Worm (Caenorhabditis elegans) whole organism, L4 larva: ENCODE data around the gene F52G3.5.
A peak's percentile ranks its signal among the peaks of the same experiment; 100 is the strongest.

Source experiments
- D1046.2 ChIP-seq: fragments of 200-800 bp; sonication (Bioruptor generic); IDR thresholded peaks from 2 replicates; pipeline ENCODE4 v1.3.6; 2022; ENCODE audit warnings: missing genetic modification characterization, missing compliant biosample characterization
- F10B5.3 ChIP-seq: sonication (generic microtip); optimal IDR thresholded peaks from 2 replicates; lab custom pipeline; 2016; ENCODE audit warnings: mild to moderate bottlenecking, missing genetic modification characterization, missing compliant biosample characterization
- F49E8.2 ChIP-seq: sonication (generic microtip); optimal IDR thresholded peaks from 2 replicates; lab custom pipeline; 2016; ENCODE audit warnings: missing compliant biosample characterization, mild to moderate bottlenecking, missing genetic modification characterization, borderline replicate concordance
- R02D3.7 ChIP-seq: fragments of 150-350 bp; sonication (generic microtip); optimal IDR thresholded peaks from 3 replicates; lab custom pipeline; 2014; ENCODE audit warnings: missing biosample characterization, missing genetic modification characterization
- T20F7.1 ChIP-seq: fragments of 200-800 bp; sonication (Bioruptor generic); optimal IDR thresholded peaks from 2 replicates; lab custom pipeline; 2018; ENCODE audit warnings: mild to moderate bottlenecking, missing genetic modification characterization, missing compliant biosample characterization
- T26A8.4 ChIP-seq: fragments of 200-800 bp; sonication (Bioruptor generic); IDR thresholded peaks from 2 replicates; pipeline ENCODE4 v1.3.6; 2022; ENCODE audit warnings: missing genetic modification characterization, missing compliant biosample characterization
- Y105C5A.15 ChIP-seq: fragments of 200-800 bp; sonication (Bioruptor generic); IDR thresholded peaks from 2 replicates; pipeline ENCODE4 v1.3.6; 2022; ENCODE audit warnings: missing genetic modification characterization, missing compliant biosample characterization
- Y48G9A.11 ChIP-seq: fragments of 200-800 bp; sonication (Bioruptor generic); IDR thresholded peaks from 2 replicates; pipeline ENCODE4 v1.3.6; 2022; ENCODE audit warnings: missing genetic modification reagents, missing genetic modification characterization, missing compliant biosample characterization
- Y5F2A.4 ChIP-seq: fragments of 200-800 bp; sonication (Bioruptor generic); optimal IDR thresholded peaks from 2 replicates; lab custom pipeline; 2018; ENCODE audit warnings: mild to moderate bottlenecking, missing genetic modification characterization, missing compliant biosample characterization
- Y75B8A.6 ChIP-seq: fragments of 200-800 bp; sonication (Bioruptor generic); IDR thresholded peaks from 2 replicates; pipeline ENCODE4 v1.3.6; 2022; ENCODE audit warnings: missing genetic modification reagents, missing genetic modification characterization, missing compliant biosample characterization
- ZK546.5 ChIP-seq, 2 experiments: sonication (generic microtip); optimal IDR thresholded peaks; 2 replicates each; lab custom pipeline; 2017; ENCODE audit warnings: missing biosample characterization in 2 of 2, missing genetic modification characterization in 2 of 2
- aha-1 ChIP-seq: fragments of 150-350 bp; peaks from one replicate; lab custom pipeline; 2014; ENCODE audit warnings: missing biosample characterization, missing genetic modification characterization
- aly-2 ChIP-seq: sonication (generic microtip); optimal IDR thresholded peaks from 2 replicates; lab custom pipeline; 2018; ENCODE audit warnings: missing biosample characterization, missing genetic modification characterization
- ceh-28 ChIP-seq: fragments of 150-350 bp; optimal IDR thresholded peaks from 2 replicates; lab custom pipeline; 2014; ENCODE audit warnings: missing biosample characterization, missing genetic modification reagents, missing genetic modification characterization
- ceh-32 ChIP-seq: sonication (generic microtip); optimal IDR thresholded peaks from 2 replicates; lab custom pipeline; 2016; ENCODE audit warnings: mild to moderate bottlenecking, missing genetic modification characterization, missing compliant biosample characterization; ENCODE audit not compliant: poor library complexity
- ceh-44 ChIP-seq: fragments of 200-800 bp; sonication (Bioruptor generic); IDR thresholded peaks from 2 replicates; pipeline ENCODE4 v1.3.6; 2022; ENCODE audit warnings: missing genetic modification reagents, missing genetic modification characterization, missing compliant biosample characterization
- ceh-62 ChIP-seq: sonication (generic microtip); optimal IDR thresholded peaks from 2 replicates; lab custom pipeline; 2017; ENCODE audit warnings: missing biosample characterization, missing genetic modification characterization
- ceh-82 ChIP-seq: sonication (generic microtip); optimal IDR thresholded peaks from 2 replicates; lab custom pipeline; 2017; ENCODE audit warnings: missing biosample characterization, missing genetic modification characterization
- cey-2 ChIP-seq: sonication (generic microtip); optimal IDR thresholded peaks from 3 replicates; lab custom pipeline; 2017; ENCODE audit warnings: missing genetic modification characterization, mild to moderate bottlenecking, missing compliant biosample characterization, antibody characterized with exemption, borderline replicate concordance; ENCODE audit not compliant: insufficient read depth
- daf-16 ChIP-seq, 3 experiments: sonication (generic microtip); optimal IDR thresholded peaks; 2 replicates each; lab custom pipeline; 2016 to 2017; ENCODE audit warnings: missing genetic modification characterization in 3 of 3, missing genetic modification reagents in 3 of 3, mild to moderate bottlenecking in 2 of 3, missing compliant biosample characterization in 2 of 3, missing biosample characterization in 1 of 3, moderate library complexity in 1 of 3
- daf-8 ChIP-seq: fragments of 200-800 bp; sonication (Bioruptor generic); IDR thresholded peaks from 2 replicates; pipeline ENCODE4 v1.3.6; 2022; ENCODE audit warnings: missing genetic modification characterization, missing compliant biosample characterization
- dve-1 ChIP-seq: sonication (generic microtip); optimal IDR thresholded peaks from 2 replicates; lab custom pipeline; 2017; ENCODE audit warnings: antibody characterized with exemption, mild to moderate bottlenecking, missing genetic modification characterization, missing compliant biosample characterization; ENCODE audit not compliant: insufficient read depth
- egl-27 ChIP-seq: sonication (generic microtip); optimal IDR thresholded peaks from 3 replicates; lab custom pipeline; 2017; ENCODE audit warnings: missing biosample characterization, missing genetic modification reagents, missing genetic modification characterization
- fkh-10 ChIP-seq: fragments of 150-350 bp; optimal IDR thresholded peaks from 2 replicates; lab custom pipeline; 2014; ENCODE audit warnings: missing biosample characterization, missing genetic modification reagents, missing genetic modification characterization
- fos-1 ChIP-seq: fragments of 150-350 bp; optimal IDR thresholded peaks from 2 replicates; lab custom pipeline; 2014; ENCODE audit warnings: missing biosample characterization, missing genetic modification characterization
- gei-8 ChIP-seq: fragments of 200-800 bp; sonication (Bioruptor generic); optimal IDR thresholded peaks from 2 replicates; lab custom pipeline; 2018; ENCODE audit warnings: mild to moderate bottlenecking, missing genetic modification characterization, missing compliant biosample characterization
- hif-1 ChIP-seq, 2 experiments: sonication (generic microtip); optimal IDR thresholded peaks; 2 replicates each; lab custom pipeline; 2016 to 2017; ENCODE audit warnings: missing compliant biosample characterization in 2 of 2, missing genetic modification characterization in 2 of 2, missing genetic modification reagents in 2 of 2, missing genotype in 2 of 2, mild to moderate bottlenecking in 1 of 2
- hlh-11 ChIP-seq: fragments of 200-800 bp; sonication (Bioruptor generic); optimal IDR thresholded peaks from 2 replicates; lab custom pipeline; 2018; ENCODE audit warnings: mild to moderate bottlenecking, missing genetic modification characterization, missing compliant biosample characterization
- hlh-30 ChIP-seq: sonication (generic microtip); optimal IDR thresholded peaks from 2 replicates; lab custom pipeline; 2017; ENCODE audit warnings: antibody characterized with exemption, mild to moderate bottlenecking, missing genetic modification characterization, missing compliant biosample characterization; ENCODE audit not compliant: insufficient read depth
- lim-7 ChIP-seq: fragments of 200-800 bp; sonication (Bioruptor generic); IDR thresholded peaks from 2 replicates; pipeline ENCODE4 v1.3.6; 2022; ENCODE audit warnings: missing genetic modification characterization, missing compliant biosample characterization
- lin-1 ChIP-seq: fragments of 200-800 bp; sonication (Bioruptor generic); IDR thresholded peaks from 2 replicates; pipeline ENCODE4 v1.3.6; 2022; ENCODE audit warnings: missing genetic modification reagents, missing genetic modification characterization, missing compliant biosample characterization
- lin-15B ChIP-seq: fragments of 150-350 bp; sonication (generic microtip); optimal IDR thresholded peaks from 3 replicates; lab custom pipeline; 2014; ENCODE audit warnings: missing biosample characterization, missing genetic modification characterization
- lin-29 ChIP-seq: fragments of 200-800 bp; sonication (Bioruptor generic); IDR thresholded peaks from 2 replicates; pipeline ENCODE4 v1.3.6; 2022; ENCODE audit warnings: missing genetic modification reagents, missing genetic modification characterization, missing compliant biosample characterization
- lin-39 ChIP-seq: fragments of 150-350 bp; optimal IDR thresholded peaks from 2 replicates; lab custom pipeline; 2014; ENCODE audit warnings: missing biosample characterization, missing genetic modification reagents, missing genetic modification characterization
- madf-9 ChIP-seq: fragments of 200-800 bp; sonication (Bioruptor generic); conservative IDR thresholded peaks from 2 replicates; pipeline ENCODE4 v1.3.6; 2022; ENCODE audit warnings: missing genetic modification reagents, missing genetic modification characterization, missing compliant biosample characterization
- mdt-29 ChIP-seq: fragments of 200-800 bp; sonication (Bioruptor generic); IDR thresholded peaks from 2 replicates; pipeline ENCODE4 v1.3.6; 2022; ENCODE audit warnings: missing genetic modification reagents, missing genetic modification characterization, missing compliant biosample characterization
- mes-2 ChIP-seq: sonication (generic microtip); optimal IDR thresholded peaks from 2 replicates; lab custom pipeline; 2016; ENCODE audit warnings: missing genotype, mild to moderate bottlenecking, missing genetic modification characterization, missing compliant biosample characterization; ENCODE audit not compliant: poor library complexity, severe bottlenecking
- nhr-10 ChIP-seq: fragments of 150-350 bp; optimal IDR thresholded peaks from 2 replicates; lab custom pipeline; 2014; ENCODE audit warnings: missing biosample characterization, missing genetic modification characterization
- nhr-111 ChIP-seq: fragments of 200-800 bp; sonication (Bioruptor generic); optimal IDR thresholded peaks from 2 replicates; lab custom pipeline; 2018; ENCODE audit warnings: mild to moderate bottlenecking, missing genetic modification characterization, missing compliant biosample characterization
- nhr-28 ChIP-seq: fragments of 150-350 bp; optimal IDR thresholded peaks from 2 replicates; lab custom pipeline; 2014; ENCODE audit warnings: missing biosample characterization, missing genetic modification characterization
- nhr-42 ChIP-seq: fragments of 200-800 bp; sonication (Bioruptor generic); IDR thresholded peaks from 2 replicates; pipeline ENCODE4 v1.3.6; 2022; ENCODE audit warnings: missing genetic modification characterization, missing compliant biosample characterization
- php-3 ChIP-seq: fragments of 200-800 bp; sonication (Bioruptor generic); IDR thresholded peaks from 2 replicates; pipeline ENCODE4 v1.3.6; 2022; ENCODE audit warnings: missing genetic modification reagents, missing genetic modification characterization, missing compliant biosample characterization
- rbr-2 ChIP-seq: sonication (generic microtip); optimal IDR thresholded peaks from 2 replicates; lab custom pipeline; 2016; ENCODE audit warnings: missing genotype, missing genetic modification characterization, missing compliant biosample characterization
- sdz-12 ChIP-seq: fragments of 200-800 bp; sonication (Bioruptor generic); optimal IDR thresholded peaks from 2 replicates; lab custom pipeline; 2018; ENCODE audit warnings: mild to moderate bottlenecking, missing genetic modification characterization, missing compliant biosample characterization
- snpc-1.2 ChIP-seq: fragments of 200-800 bp; sonication (Bioruptor generic); IDR thresholded peaks from 2 replicates; pipeline ENCODE4 v1.3.6; 2022; ENCODE audit warnings: missing genetic modification reagents, missing genetic modification characterization, missing compliant biosample characterization
- tag-97 ChIP-seq: fragments of 200-800 bp; sonication (Bioruptor generic); IDR thresholded peaks from 2 replicates; pipeline ENCODE4 v1.3.6; 2022; ENCODE audit warnings: missing genetic modification characterization, missing compliant biosample characterization
- unc-62 ChIP-seq, 3 experiments: fragments of 150-350 bp in 1 of 3; sonication (generic microtip); optimal IDR thresholded peaks in 2 of 3; peaks in 1 of 3; 1 replicate in 1 of 3; 2 replicates in 2 of 3; lab custom pipeline; 2014 to 2017; ENCODE audit warnings: missing biosample characterization in 3 of 3, missing genetic modification characterization in 3 of 3, missing genetic modification reagents in 3 of 3, missing genotype in 1 of 3
- zip-11 ChIP-seq: fragments of 200-800 bp; sonication (Bioruptor generic); IDR thresholded peaks from 2 replicates; pipeline ENCODE4 v1.3.6; 2022; ENCODE audit warnings: missing genetic modification characterization, missing compliant biosample characterization
- zip-2 ChIP-seq: fragments of 150-350 bp; optimal IDR thresholded peaks from 2 replicates; lab custom pipeline; 2014; ENCODE audit warnings: missing biosample characterization, missing genetic modification characterization

The F52G3.5 gene

DNA sequence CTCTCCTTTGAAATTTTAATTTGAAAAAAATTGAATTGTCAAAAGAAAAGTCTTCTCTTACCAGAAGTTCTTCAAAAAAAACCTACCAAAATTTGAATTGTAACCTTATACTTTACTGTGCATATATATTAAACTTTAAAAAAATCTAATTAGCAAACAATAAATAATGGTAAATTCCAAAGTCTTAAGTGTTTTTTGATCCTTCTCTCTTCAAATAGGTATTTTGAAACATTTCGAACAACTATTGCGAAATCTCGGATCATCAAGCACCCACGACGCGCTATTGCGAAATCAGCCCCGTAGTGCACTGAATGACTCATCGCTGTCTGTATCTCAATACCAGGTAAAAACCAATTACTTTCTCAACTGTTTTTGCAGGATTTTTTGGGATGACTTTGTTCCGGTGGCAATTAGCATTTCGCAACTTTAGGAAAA lies 45.3 kb downstream of the F52G3.5 start:
- no peak for TF ChIP-seq F10B5.3
- peak in 1 of 2 experiments; percentile 95 for TF ChIP-seq unc-62 (GFP tag; optimal IDR thresholded peaks at IDR 0.05 in 1 of 2; lab: Kevin White, UChicago)
- TF ChIP-seq unc-62 (tag; optimal IDR thresholded peaks at IDR 0.05; lab: Kevin White, UChicago): no peak
- TF ChIP-seq R02D3.7 (tag; lab: Kevin White, UChicago): peak; percentile 40
- peak; percentile 99 for TF ChIP-seq aha-1 (tag; lab: Kevin White, UChicago)
- no peak for TF ChIP-seq F49E8.2 (tag; lab: Kevin White, UChicago)
- no peak for TF ChIP-seq rbr-2 (tag; lab: Kevin White, UChicago)
- TF ChIP-seq ceh-82 (tag; lab: Kevin White, UChicago): no peak
- peak; percentile 94 for TF ChIP-seq nhr-10 (tag; lab: Kevin White, UChicago)
- TF ChIP-seq dve-1 (tag; lab: Kevin White, UChicago): peak; percentile 71
- TF ChIP-seq ceh-44 (GFP tag; lab: Robert Waterston, UW): peak; percentile 33; the same call in 1 of the 2 replicates
- TF ChIP-seq fos-1 (tag; lab: Kevin White, UChicago): no peak
- TF ChIP-seq snpc-1.2: peak; percentile 85
- no peak for TF ChIP-seq gei-8 (GFP tag; lab: Kevin White, UChicago)
- 0 out of 2 replicates have a peak, but pooled peaks have one; percentile 67 for TF ChIP-seq tag-97 (GFP tag; lab: Robert Waterston, UW)
- TF ChIP-seq Y105C5A.15 (GFP tag; lab: Robert Waterston, UW): no peak
- no peak for TF ChIP-seq lin-15B (tag; lab: Kevin White, UChicago)
- peak; percentile 81 for TF ChIP-seq mdt-29
- TF ChIP-seq php-3 (GFP tag; lab: Robert Waterston, UW): peak; percentile 76
- peak; percentile 95 for TF ChIP-seq lim-7 (GFP tag; lab: Robert Waterston, UW)
- no peak for TF ChIP-seq fkh-10 (GFP tag; lab: Kevin White, UChicago)
- peak; percentile 80 for TF ChIP-seq zip-2
- no peak for TF ChIP-seq daf-16 (GFP tag; optimal IDR thresholded peaks at IDR 0.05; lab: Kevin White, UChicago)
- peak; percentile 12 for TF ChIP-seq daf-16 (tag; optimal IDR thresholded peaks at IDR 0.05; lab: Kevin White, UChicago)
- TF ChIP-seq nhr-28 (tag; lab: Kevin White, UChicago): peak; percentile 49
- TF ChIP-seq daf-8 (GFP tag; lab: Robert Waterston, UW): no peak
- no peak for TF ChIP-seq cey-2 (tag; lab: Kevin White, UChicago)
- TF ChIP-seq nhr-111 (GFP tag; lab: Kevin White, UChicago): peak; percentile 77
- TF ChIP-seq ceh-32 (tag; lab: Kevin White, UChicago): no peak
- peak; percentile 44; the same call in 1 of the 2 replicates for TF ChIP-seq zip-11 (GFP tag; lab: Robert Waterston, UW)
- no peak; the same call in 1 of the 2 replicates for TF ChIP-seq Y75B8A.6 (GFP tag; lab: Robert Waterston, UW)
- TF ChIP-seq hif-1 (tag; optimal IDR thresholded peaks at IDR 0.05; lab: Kevin White, UChicago): peak in 1 of 2 experiments; percentile 84
- TF ChIP-seq lin-29 (GFP tag; lab: Robert Waterston, UW): peak; percentile 44
- peak; percentile 67 for TF ChIP-seq Y48G9A.11
- no peak for TF ChIP-seq egl-27
- peak; percentile 44 for TF ChIP-seq Y5F2A.4 (GFP tag; lab: Kevin White, UChicago)
- peak in 1 of 2 experiments; percentile 42 for TF ChIP-seq ZK546.5 (tag; optimal IDR thresholded peaks at IDR 0.05; lab: Kevin White, UChicago)
- TF ChIP-seq D1046.2 (GFP tag; lab: Robert Waterston, UW): peak; percentile 73; the same call in 1 of the 2 replicates
- TF ChIP-seq T26A8.4 (GFP tag; lab: Robert Waterston, UW): peak; percentile 78
- TF ChIP-seq aly-2: no peak
- TF ChIP-seq nhr-42 (GFP tag; lab: Robert Waterston, UW): peak; percentile 83
- no peak for TF ChIP-seq lin-39 (tag; lab: Kevin White, UChicago)
- TF ChIP-seq ceh-62 (tag; lab: Kevin White, UChicago): peak; percentile 19
- no peak for TF ChIP-seq sdz-12 (GFP tag; lab: Kevin White, UChicago)
- TF ChIP-seq hlh-30 (tag; lab: Kevin White, UChicago): peak; percentile 39
- TF ChIP-seq mes-2 (tag; lab: Kevin White, UChicago): peak; percentile 80
- TF ChIP-seq ceh-28 (tag; lab: Kevin White, UChicago): no peak
- TF ChIP-seq hlh-11 (tag; lab: Kevin White, UChicago): peak; percentile 52
- TF ChIP-seq madf-9 (GFP tag; lab: Robert Waterston, UW): peak; percentile 77
- TF ChIP-seq lin-1 (GFP tag; lab: Robert Waterston, UW): peak; percentile 86
- TF ChIP-seq T20F7.1 (GFP tag; lab: Kevin White, UChicago): no peak
